Worm (Caenorhabditis elegans): ENCODE data around the gene irld-48.

ce11 chrII:2975561-2976230 lies 19.8 kb downstream of the irld-48 start:
- peak; percentile 30 for TF ChIP-seq skn-1 (tag; optimal IDR thresholded peaks at IDR 0.05)
- TF ChIP-seq nhr-84 (tag; optimal IDR thresholded peaks at IDR 0.05), result no peak
- TF ChIP-seq lin-15B (tag; optimal IDR thresholded peaks at IDR 0.05), result no peak
- no peak for TF ChIP-seq unc-62 (GFP tag; optimal IDR thresholded peaks at IDR 0.05)
- no peak for TF ChIP-seq unc-130 (tag; optimal IDR thresholded peaks at IDR 0.05)
- no peak for TF ChIP-seq rnt-1 (tag; optimal IDR thresholded peaks at IDR 0.05)
- no peak for TF ChIP-seq snpc-4 (tag; optimal IDR thresholded peaks at IDR 0.05)
- no peak for TF ChIP-seq ztf-11 (tag; optimal IDR thresholded peaks at IDR 0.05)
- TF ChIP-seq pqm-1 (tag; optimal IDR thresholded peaks at IDR 0.05), result peak; percentile 14
- TF ChIP-seq zip-4 (GFP tag; optimal IDR thresholded peaks at IDR 0.05), result no peak
- no peak for TF ChIP-seq nhr-12 (tag; optimal IDR thresholded peaks at IDR 0.05)
- no peak for TF ChIP-seq aly-2 (tag; optimal IDR thresholded peaks at IDR 0.05)
- TF ChIP-seq mep-1 (tag; optimal IDR thresholded peaks at IDR 0.05), result peak; percentile 14
- no peak for TF ChIP-seq nhr-28 (tag; optimal IDR thresholded peaks at IDR 0.05)
